Worm (Caenorhabditis elegans): ENCODE data around the gene ire-1.

ire-1 gene

ce11 chrII:8131413-8131966, 6.8 kb upstream of the ire-1 start:
- TF ChIP-seq nhr-237 (tag; optimal IDR thresholded peaks at IDR 0.05) (no peak), nhr-48 (tag; optimal IDR thresholded peaks at IDR 0.05) (no peak), tra-1 (GFP tag; IDR thresholded peaks at IDR 0.05) (0 out of 2 replicates have a peak, but pooled peaks have one; percentile 15), spr-1 (tag; optimal IDR thresholded peaks at IDR 0.05) (peak; percentile 31), daf-8 (GFP tag; IDR thresholded peaks at IDR 0.05) (no peak), php-3 (GFP tag; IDR thresholded peaks at IDR 0.05) (no peak), dmd-6 (GFP tag; IDR thresholded peaks at IDR 0.05) (no peak), Y105C5A.15 (GFP tag; IDR thresholded peaks at IDR 0.05) (no peak), cey-2 (tag; optimal IDR thresholded peaks at IDR 0.05; ENCODE audit: borderline replicate concordance, insufficient read depth) (no peak), dmd-8 (GFP tag; IDR thresholded peaks at IDR 0.05) (no peak), nhr-25 (tag; optimal IDR thresholded peaks at IDR 0.05; ENCODE audit: borderline replicate concordance, insufficient read depth) (peak; percentile 42), ama-1 (optimal IDR thresholded peaks at IDR 0.05) (no peak), zfp-2 (tag; optimal IDR thresholded peaks at IDR 0.05) (no peak), madf-5 (GFP tag; IDR thresholded peaks at IDR 0.05) (no peak), ceh-44 (GFP tag; IDR thresholded peaks at IDR 0.05) (no peak), lin-38 (GFP tag; IDR thresholded peaks at IDR 0.05) (peak; percentile 32; the same call in 1 of the 2 replicates), lir-3 (tag; optimal IDR thresholded peaks at IDR 0.05) (no peak), aly-2 (tag; optimal IDR thresholded peaks at IDR 0.05) (no peak), arid-1 (GFP tag; conservative IDR thresholded peaks at IDR 0.05) (no peak), zag-1 (tag; optimal IDR thresholded peaks at IDR 0.05) (no peak), madf-9 (GFP tag; conservative IDR thresholded peaks at IDR 0.05) (no peak), nhr-77 (tag; optimal IDR thresholded peaks at IDR 0.05) (peak; percentile 16), nhr-11 (tag; optimal IDR thresholded peaks at IDR 0.05) (peak; percentile 73), rbr-2 (tag; optimal IDR thresholded peaks at IDR 0.05) (peak; percentile 81), daf-12 (tag; optimal IDR thresholded peaks at IDR 0.05) (no peak), saeg-2 (GFP tag; IDR thresholded peaks at IDR 0.05) (no peak), ceh-20 (GFP tag; IDR thresholded peaks at IDR 0.05) (peak; percentile 39; the same call in 1 of the 2 replicates), daf-16 (GFP tag; optimal IDR thresholded peaks at IDR 0.05) (peak in 1 of 2 experiments; percentile 43), daf-16 (tag; optimal IDR thresholded peaks at IDR 0.05) (no peak), gei-8 (GFP tag; optimal IDR thresholded peaks at IDR 0.05) (no peak), pha-4 (GFP tag; IDR thresholded peaks at IDR 0.05) (no peak), pha-4 (tag; optimal IDR thresholded peaks at IDR 0.05) (no peak), Y75B8A.6 (GFP tag; IDR thresholded peaks at IDR 0.05) (no peak), dmd-9 (GFP tag; IDR thresholded peaks at IDR 0.05) (no peak), zfp-3 (GFP tag; conservative IDR thresholded peaks at IDR 0.05) (no peak), hmg-1.1 (GFP tag; IDR thresholded peaks at IDR 0.05) (peak; percentile 67), mxl-2 (GFP tag; conservative IDR thresholded peaks at IDR 0.05) (0 out of 2 replicates have a peak, but pooled peaks have one; percentile 15), nhr-102 (tag; optimal IDR thresholded peaks at IDR 0.05) (peak; percentile 9), unc-39 (tag; optimal IDR thresholded peaks at IDR 0.05) (no peak), egl-43 (GFP tag; IDR thresholded peaks at IDR 0.05) (peak; percentile 80), lin-15B (tag; optimal IDR thresholded peaks at IDR 0.05) (no peak), pqm-1 (tag; optimal IDR thresholded peaks at IDR 0.05) (no peak), lin-13 (GFP tag; optimal IDR thresholded peaks at IDR 0.05) (no peak), lsy-2 (tag; optimal IDR thresholded peaks at IDR 0.05) (peak; percentile 46 to 78), F44E2.7 (GFP tag; IDR thresholded peaks at IDR 0.05) (no peak), F26F4.8 (GFP tag; conservative IDR thresholded peaks at IDR 0.05) (no peak), hif-1 (tag; optimal IDR thresholded peaks at IDR 0.05) (peak in 1 of 2 experiments; percentile 43), dpl-1 (GFP tag; optimal IDR thresholded peaks at IDR 0.05) (no peak), unc-62 (GFP tag; optimal IDR thresholded peaks at IDR 0.05 in 1 of 2) (peak in 1 of 2 experiments; percentile 51), unc-62 (tag; optimal IDR thresholded peaks at IDR 0.05) (no peak), set-16 (GFP tag; IDR thresholded peaks at IDR 0.05) (peak; percentile 69)
